Worm (Caenorhabditis elegans): ENCODE results near the gene C10E2.1.
A peak's percentile ranks its signal among the peaks of the same experiment; 100 is the strongest.

Gene C10E2.1

ce11 chrX:16796826-16797225 lies 34.2 kb downstream of the C10E2.1 start (continued):
- TF ChIP-seq madf-8 (GFP tag; conservative IDR thresholded peaks at IDR 0.05) (no peak), T26A5.8 (tag; optimal IDR thresholded peaks at IDR 0.05) (no peak), B0336.3 (GFP tag; IDR thresholded peaks at IDR 0.05) (peak; percentile 89), C06A6.2 (GFP tag; conservative IDR thresholded peaks at IDR 0.05) (peak; percentile 74), F23B12.7 (tag; optimal IDR thresholded peaks at IDR 0.05; ENCODE audit: insufficient read depth) (no peak), attf-3 (GFP tag; conservative IDR thresholded peaks at IDR 0.05) (peak; percentile 52; the same call in 1 of the 2 replicates), hrde-1 (tag; optimal IDR thresholded peaks at IDR 0.05; ENCODE audit: borderline replicate concordance) (no peak), nhr-179 (tag; optimal IDR thresholded peaks at IDR 0.05) (no peak), F57C9.4 (tag; optimal IDR thresholded peaks at IDR 0.05) (no peak), ceh-40 (GFP tag; IDR thresholded peaks at IDR 0.05) (no peak), madf-3 (GFP tag; IDR thresholded peaks at IDR 0.05) (0 out of 2 replicates have a peak, but pooled peaks have one; percentile 53), mel-28 (tag; optimal IDR thresholded peaks at IDR 0.05; ENCODE audit: borderline replicate concordance) (no peak), tbp1 (GFP tag; optimal IDR thresholded peaks at IDR 0.05) (peak; percentile 59), F57A8.1 (GFP tag; optimal IDR thresholded peaks at IDR 0.05) (no peak), mxl-1 (tag; optimal IDR thresholded peaks at IDR 0.05) (no peak), Y95B8A.8 (GFP tag; IDR thresholded peaks at IDR 0.05) (0 out of 2 replicates have a peak, but pooled peaks have one; percentile 8), sptf-2 (GFP tag; optimal IDR thresholded peaks at IDR 0.05) (no peak), hmg-1.2 (GFP tag; IDR thresholded peaks at IDR 0.05) (peak; percentile 81), F10E7.11 (tag; optimal IDR thresholded peaks at IDR 0.05) (no peak), aptf-2 (GFP tag; conservative IDR thresholded peaks at IDR 0.05) (no peak), ceh-79 (tag; optimal IDR thresholded peaks at IDR 0.05) (no peak), madf-10 (tag; optimal IDR thresholded peaks at IDR 0.05) (peak; percentile 72), chd-7 (tag; optimal IDR thresholded peaks at IDR 0.05) (peak; percentile 85), bed-1 (GFP tag; IDR thresholded peaks at IDR 0.05) (no peak), ceh-58 (GFP tag; IDR thresholded peaks at IDR 0.05) (no peak), ekl-4 (GFP tag; IDR thresholded peaks at IDR 0.05) (peak; percentile 69), sea-2 (GFP tag; IDR thresholded peaks at IDR 0.05) (no peak), F52B5.7 (tag; optimal IDR thresholded peaks at IDR 0.05) (peak; percentile 57), C17E4.6 (GFP tag; IDR thresholded peaks at IDR 0.05) (no peak), lin-40 (tag; optimal IDR thresholded peaks at IDR 0.05) (peak; percentile 90), lsy-27 (tag; optimal IDR thresholded peaks at IDR 0.05; ENCODE audit: borderline replicate concordance, insufficient read depth) (no peak), snpc-1.3 (tag; optimal IDR thresholded peaks at IDR 0.05; ENCODE audit: insufficient read depth) (no peak), nhr-27 (tag; optimal IDR thresholded peaks at IDR 0.05) (no peak), die-1 (tag; optimal IDR thresholded peaks at IDR 0.05) (peak; percentile 32), athp-1 (tag; optimal IDR thresholded peaks at IDR 0.05) (no peak), snpc-1.1 (tag; optimal IDR thresholded peaks at IDR 0.05; ENCODE audit: insufficient read depth) (no peak), rec-8 (tag; optimal IDR thresholded peaks at IDR 0.05) (no peak), dpff-1 (tag; optimal IDR thresholded peaks at IDR 0.05) (no peak), fkh-3 (tag; optimal IDR thresholded peaks at IDR 0.05) (no peak), ztf-28 (GFP tag; IDR thresholded peaks at IDR 0.05) (no peak), F37B4.10 (GFP tag; IDR thresholded peaks at IDR 0.05) (no peak), cebp-1 (GFP tag; IDR thresholded peaks at IDR 0.05) (peak; percentile 81), cebp-1 (tag; optimal IDR thresholded peaks at IDR 0.05) (peak; percentile 88), F33H1.4 (GFP tag; IDR thresholded peaks at IDR 0.05) (no peak), akir-1 (GFP tag; optimal IDR thresholded peaks at IDR 0.05) (no peak), B0261.1 (tag; optimal IDR thresholded peaks at IDR 0.05) (no peak), tlf-1 (GFP tag; optimal IDR thresholded peaks at IDR 0.05) (peak; percentile 64), attf-5 (GFP tag; optimal IDR thresholded peaks at IDR 0.05) (peak; percentile 93)
